Fruit fly (Drosophila melanogaster) whole organism, embryonic: Measurements from ENCODE around the gene OtopLc.
A peak's percentile ranks its signal among the peaks of the same experiment; 100 is the strongest.

Experiments
- Aef1 ChIP-seq: fragments of 200-800 bp; sonication (Bioruptor generic); IDR thresholded peaks from 3 replicates; pipeline ENCODE4 v1.3.6; 2022; ENCODE audit warnings: missing biosample characterization, missing genetic modification characterization
- CG11696 ChIP-seq: fragments of 200-800 bp; sonication (Bioruptor generic); IDR thresholded peaks from 2 replicates; pipeline ENCODE4 v1.3.6; 2022; ENCODE audit warnings: missing biosample characterization, missing genetic modification characterization
- CG12155 ChIP-seq: fragments of 200-800 bp; sonication (Bioruptor generic); optimal IDR thresholded peaks from 3 replicates; lab custom pipeline; 2016; ENCODE audit warnings: missing biosample characterization, missing genetic modification characterization
- CG12769 ChIP-seq: fragments of 200-800 bp; sonication (Bioruptor generic); optimal IDR thresholded peaks from 2 replicates; lab custom pipeline; 2019; ENCODE audit warnings: missing biosample characterization, mild to moderate bottlenecking, missing genetic modification characterization, moderate library complexity
- CG13123 ChIP-seq: fragments of 200-800 bp; sonication (Bioruptor generic); optimal IDR thresholded peaks from 2 replicates; lab custom pipeline; 2016; ENCODE audit warnings: missing biosample characterization, missing genetic modification characterization
- CG14441 ChIP-seq: fragments of 200-800 bp; sonication (Bioruptor generic); IDR thresholded peaks from 2 replicates; pipeline ENCODE4 v1.3.6; 2022; ENCODE audit warnings: missing biosample characterization, missing genetic modification characterization
- CG15514 ChIP-seq: fragments of 200-800 bp; sonication (Bioruptor generic); optimal IDR thresholded peaks from 3 replicates; lab custom pipeline; 2017; ENCODE audit warnings: missing biosample characterization, missing genetic modification characterization, mild to moderate bottlenecking, moderate library complexity, missing genetic modification reagents
- CG15601 ChIP-seq: fragments of 200-800 bp; sonication (Bioruptor generic); optimal IDR thresholded peaks from 3 replicates; lab custom pipeline; 2019; ENCODE audit warnings: missing biosample characterization, mild to moderate bottlenecking, missing genetic modification characterization, moderate library complexity
- CG15696 ChIP-seq: fragments of 200-800 bp; sonication (Bioruptor generic); optimal IDR thresholded peaks from 2 replicates; lab custom pipeline; 2019; ENCODE audit warnings: missing biosample characterization, mild to moderate bottlenecking, missing genetic modification characterization, moderate library complexity
- CG17568 ChIP-seq: fragments of 200-800 bp; sonication (Bioruptor generic); optimal IDR thresholded peaks from 2 replicates; lab custom pipeline; 2018; ENCODE audit warnings: missing biosample characterization, mild to moderate bottlenecking, missing genetic modification characterization, moderate library complexity
- CG17802 ChIP-seq: fragments of 200-800 bp; sonication (Bioruptor generic); optimal IDR thresholded peaks from 2 replicates; lab custom pipeline; 2018; ENCODE audit warnings: missing biosample characterization, mild to moderate bottlenecking, missing genetic modification characterization, moderate library complexity
- CG18262 ChIP-seq: fragments of 200-800 bp; optimal IDR thresholded peaks from 3 replicates; lab custom pipeline; 2019; ENCODE audit warnings: missing biosample characterization, mild to moderate bottlenecking, missing genetic modification characterization, moderate library complexity
- CG3281 ChIP-seq: fragments of 200-800 bp; sonication (Bioruptor generic); optimal IDR thresholded peaks from 3 replicates; lab custom pipeline; 2017; ENCODE audit warnings: missing biosample characterization, mild to moderate bottlenecking, missing genetic modification characterization
- CG4404 ChIP-seq: fragments of 200-800 bp; sonication (Bioruptor generic); IDR thresholded peaks from 2 replicates; pipeline ENCODE4 v1.3.6; 2022; ENCODE audit warnings: missing biosample characterization, missing genetic modification characterization
- CG9797 ChIP-seq: fragments of 200-800 bp; sonication (Bioruptor generic); optimal IDR thresholded peaks from 3 replicates; lab custom pipeline; 2018; ENCODE audit warnings: missing biosample characterization, mild to moderate bottlenecking, missing genetic modification characterization
- Dad ChIP-seq: fragments of 200-800 bp; sonication (Bioruptor generic); optimal IDR thresholded peaks from 3 replicates; lab custom pipeline; 2016; ENCODE audit warnings: missing biosample characterization, missing genetic modification characterization
- Dip3 ChIP-seq: fragments of 200-800 bp; sonication (Bioruptor generic); optimal IDR thresholded peaks from 3 replicates; lab custom pipeline; 2016; ENCODE audit warnings: missing biosample characterization, missing genetic modification characterization
- ERR ChIP-seq: fragments of 200-800 bp; sonication (Bioruptor generic); optimal IDR thresholded peaks from 2 replicates; lab custom pipeline; 2016; ENCODE audit warnings: missing biosample characterization, missing genetic modification characterization
- Fer3 ChIP-seq: fragments of 200-800 bp; sonication (Bioruptor generic); optimal IDR thresholded peaks from 2 replicates; lab custom pipeline; 2018; ENCODE audit warnings: missing biosample characterization, mild to moderate bottlenecking, missing genetic modification characterization, moderate library complexity
- Hey ChIP-seq: fragments of 200-800 bp; sonication (Bioruptor generic); optimal IDR thresholded peaks from 3 replicates; lab custom pipeline; 2018; ENCODE audit warnings: missing biosample characterization, mild to moderate bottlenecking, missing genetic modification characterization
- Lhr ChIP-seq: fragments of 200-800 bp; sonication (Bioruptor generic); optimal IDR thresholded peaks from 3 replicates; lab custom pipeline; 2017; ENCODE audit warnings: mild to moderate bottlenecking, missing biosample characterization, missing genetic modification reagents, missing genetic modification characterization
- Lpt ChIP-seq: fragments of >200 bp; optimal IDR thresholded peaks from 2 replicates; lab custom pipeline; 2018; ENCODE audit warnings: missing biosample characterization, missing genetic modification characterization
- MTF-1 ChIP-seq: fragments of 200-800 bp; sonication (Bioruptor generic); optimal IDR thresholded peaks from 2 replicates; lab custom pipeline; 2018; ENCODE audit warnings: missing biosample characterization, mild to moderate bottlenecking, missing genetic modification characterization, borderline replicate concordance
- Myb ChIP-seq: fragments of 200-800 bp; sonication (Bioruptor generic); optimal IDR thresholded peaks from 2 replicates; lab custom pipeline; 2016; ENCODE audit warnings: missing biosample characterization, missing genetic modification characterization
- Neu2 ChIP-seq: fragments of 200-800 bp; sonication (Bioruptor generic); optimal IDR thresholded peaks from 3 replicates; lab custom pipeline; 2016; ENCODE audit warnings: missing biosample characterization, missing genetic modification characterization, borderline replicate concordance
- Poxn ChIP-seq: fragments of 200-800 bp; sonication (Bioruptor generic); IDR thresholded peaks from 2 replicates; pipeline ENCODE4 v1.3.6; 2022; ENCODE audit warnings: missing biosample characterization, missing genetic modification characterization
- Sry-δ ChIP-seq: fragments of 200-800 bp; sonication (Bioruptor generic); optimal IDR thresholded peaks from 2 replicates; lab custom pipeline; 2016; ENCODE audit warnings: missing biosample characterization, missing genetic modification characterization
- Vsx1 ChIP-seq: fragments of 200-800 bp; sonication (Bioruptor generic); optimal IDR thresholded peaks from 2 replicates; lab custom pipeline; 2017; ENCODE audit warnings: missing biosample characterization, mild to moderate bottlenecking, missing genetic modification characterization, missing genetic modification reagents
- abd-A ChIP-seq: fragments of 200-800 bp; sonication (Bioruptor generic); optimal IDR thresholded peaks from 3 replicates; lab custom pipeline; 2019; ENCODE audit warnings: missing biosample characterization, mild to moderate bottlenecking, missing genetic modification characterization, moderate library complexity
- ac ChIP-seq: fragments of 200-800 bp; sonication (Bioruptor generic); optimal IDR thresholded peaks from 3 replicates; lab custom pipeline; 2017; ENCODE audit warnings: missing biosample characterization, mild to moderate bottlenecking, missing genetic modification characterization
- ap ChIP-seq: fragments of 200-800 bp; sonication (Bioruptor generic); IDR thresholded peaks from 2 replicates; pipeline ENCODE4 v1.3.6; 2022; ENCODE audit warnings: missing biosample characterization, missing genetic modification characterization
- bowl ChIP-seq: fragments of 200-800 bp; sonication (Bioruptor generic); IDR thresholded peaks from 2 replicates; pipeline ENCODE4 v1.3.6; 2022; ENCODE audit warnings: missing biosample characterization, missing genetic modification characterization
- caup ChIP-seq: fragments of 200-800 bp; sonication (Bioruptor generic); optimal IDR thresholded peaks from 3 replicates; lab custom pipeline; 2017; ENCODE audit warnings: missing biosample characterization, mild to moderate bottlenecking, missing genetic modification characterization, moderate library complexity; ENCODE audit not compliant: severe bottlenecking
- crc ChIP-seq: fragments of 200-800 bp; sonication (Bioruptor generic); optimal IDR thresholded peaks from 2 replicates; lab custom pipeline; 2016; ENCODE audit warnings: missing biosample characterization, missing genetic modification characterization
- dimm ChIP-seq: fragments of 200-800 bp; sonication (Bioruptor generic); IDR thresholded peaks from 2 replicates; pipeline ENCODE4 v1.3.6; 2022; ENCODE audit warnings: missing biosample characterization, missing genetic modification characterization
- dysf ChIP-seq: fragments of 200-800 bp; sonication (Bioruptor generic); IDR thresholded peaks from 3 replicates; pipeline ENCODE4 v1.3.6; 2022; ENCODE audit warnings: missing biosample characterization, missing genetic modification characterization
- gcm ChIP-seq: fragments of 200-800 bp; sonication (Bioruptor generic); optimal IDR thresholded peaks from 2 replicates; lab custom pipeline; 2019; ENCODE audit warnings: missing biosample characterization, mild to moderate bottlenecking, missing genetic modification characterization, moderate library complexity
- gcm2 ChIP-seq: fragments of 200-800 bp; sonication (Bioruptor generic); optimal IDR thresholded peaks from 2 replicates; lab custom pipeline; 2016; ENCODE audit warnings: missing biosample characterization, missing genetic modification characterization
- ind ChIP-seq: fragments of 200-800 bp; sonication (Bioruptor generic); optimal IDR thresholded peaks from 3 replicates; lab custom pipeline; 2016; ENCODE audit warnings: missing biosample characterization, missing genetic modification characterization
- lmd ChIP-seq: fragments of 200-800 bp; sonication (Bioruptor generic); IDR thresholded peaks from 2 replicates; pipeline ENCODE4 v1.3.6; 2022; ENCODE audit warnings: missing biosample characterization, missing genetic modification characterization
- oc ChIP-seq: fragments of 200-800 bp; sonication (Bioruptor generic); optimal IDR thresholded peaks from 2 replicates; lab custom pipeline; 2018; ENCODE audit warnings: missing biosample characterization, mild to moderate bottlenecking, missing genetic modification characterization, moderate library complexity
- otp ChIP-seq: fragments of 200-800 bp; sonication (Bioruptor generic); IDR thresholded peaks from 3 replicates; pipeline ENCODE4, ENCODE4 v1.3.6; 2022; ENCODE audit warnings: missing biosample characterization, missing genetic modification characterization
- pan ChIP-seq, 4 experiments: fragments of >200 bp in 3 of 4; fragments of 200-800 bp in 1 of 4; sonication (Bioruptor generic) in 1 of 4; optimal IDR thresholded peaks in 3 of 4; IDR thresholded peaks in 1 of 4; 2 replicates each; pipeline versions ENCODE4 v1.3.6 to Lab custom; 2017 to 2022; ENCODE audit warnings: missing biosample characterization in 2 of 4, missing genetic modification characterization in 2 of 4, mixed read lengths in 1 of 4
- pb ChIP-seq: fragments of 200-800 bp; sonication (Bioruptor generic); optimal IDR thresholded peaks from 3 replicates; lab custom pipeline; 2016; ENCODE audit warnings: missing biosample characterization, missing genetic modification characterization
- pho ChIP-seq: fragments of 200-800 bp; sonication (Bioruptor generic); optimal IDR thresholded peaks from 2 replicates; lab custom pipeline; 2016; ENCODE audit warnings: missing biosample characterization, missing genetic modification characterization
- pzg ChIP-seq: fragments of 200-800 bp; sonication (Bioruptor generic); optimal IDR thresholded peaks from 3 replicates; lab custom pipeline; 2018; ENCODE audit warnings: missing biosample characterization, mild to moderate bottlenecking, missing genetic modification characterization, moderate library complexity
- run ChIP-seq: fragments of 200-800 bp; sonication (Bioruptor generic); optimal IDR thresholded peaks from 3 replicates; lab custom pipeline; 2018; ENCODE audit warnings: missing biosample characterization, mild to moderate bottlenecking, missing genetic modification characterization
- salm ChIP-seq: fragments of 200-800 bp; sonication (Bioruptor generic); optimal IDR thresholded peaks from 2 replicates; lab custom pipeline; 2018; ENCODE audit warnings: missing biosample characterization, mild to moderate bottlenecking, missing genetic modification characterization
- schlank ChIP-seq: fragments of 200-800 bp; sonication (Bioruptor generic); optimal IDR thresholded peaks from 2 replicates; lab custom pipeline; 2018; ENCODE audit warnings: missing biosample characterization, mild to moderate bottlenecking, missing genetic modification characterization
- yki ChIP-seq: fragments of >200 bp; optimal IDR thresholded peaks from 3 replicates; lab custom pipeline; 2018
- zfh2 ChIP-seq: fragments of 200-800 bp; sonication (Bioruptor generic); optimal IDR thresholded peaks from 2 replicates; lab custom pipeline; 2016; ENCODE audit warnings: missing biosample characterization, missing genetic modification characterization

The OtopLc gene

DNA sequence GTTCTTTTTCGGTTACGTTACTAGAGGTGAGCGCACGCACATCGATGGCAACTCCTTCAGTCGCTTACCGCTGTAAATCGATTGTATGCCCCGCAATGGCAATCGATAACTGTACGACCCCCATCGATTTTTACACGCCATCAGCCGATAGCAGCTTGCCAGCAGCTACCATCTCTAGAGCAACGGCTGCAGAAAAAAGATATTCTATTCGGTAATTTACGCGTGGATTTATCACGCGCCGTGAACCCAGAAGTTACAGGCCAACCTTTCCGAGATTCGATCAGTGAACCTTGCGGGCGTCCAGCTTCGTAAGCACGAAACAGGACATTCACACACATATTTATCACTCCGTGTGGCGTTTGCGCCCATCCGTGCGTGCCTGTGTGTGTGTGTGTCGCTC, 3.2 kb upstream of the OtopLc start, which contains the start of the genes Sirt4 and CG4119 (continued):
- no peak for TF ChIP-seq ind
- peak; percentile 17 for TF ChIP-seq oc (tag; lab: Kevin White, UChicago)
- no peak for TF ChIP-seq pb (GFP tag; lab: Kevin White, UChicago)
- TF ChIP-seq ac (GFP tag; lab: Kevin White, UChicago) = no peak
- no peak for TF ChIP-seq Fer3
- no peak for TF ChIP-seq CG14441 (GFP tag; lab: Robert Waterston, UW)
- TF ChIP-seq abd-A = no peak
- no peak for TF ChIP-seq Lhr (GFP tag; lab: Kevin White, UChicago)
- no peak for TF ChIP-seq ap (GFP tag; lab: Robert Waterston, UW)
- TF ChIP-seq CG9797 (GFP tag; lab: Kevin White, UChicago) = peak; percentile 32
- TF ChIP-seq Aef1 (GFP tag; lab: Robert Waterston, UW) = no peak
- peak; percentile 95 for TF ChIP-seq CG15514 (GFP tag; lab: Kevin White, UChicago)
- TF ChIP-seq otp (GFP tag; lab: Robert Waterston, UW) = no peak
- peak; percentile 93 for TF ChIP-seq pzg (GFP tag; lab: Kevin White, UChicago)
- TF ChIP-seq CG13123 (GFP tag; lab: Kevin White, UChicago) = no peak
- TF ChIP-seq CG4404 (GFP tag; lab: Robert Waterston, UW) = no peak
- no peak for TF ChIP-seq pho (GFP tag; lab: Kevin White, UChicago)
- TF ChIP-seq dimm (GFP tag; lab: Robert Waterston, UW) = no peak
- TF ChIP-seq CG17568 (GFP tag; lab: Kevin White, UChicago) = no peak
- TF ChIP-seq gcm = peak; percentile 5
- no peak for TF ChIP-seq yki
- TF ChIP-seq Hey (tag; lab: Kevin White, UChicago) = no peak

DNA sequence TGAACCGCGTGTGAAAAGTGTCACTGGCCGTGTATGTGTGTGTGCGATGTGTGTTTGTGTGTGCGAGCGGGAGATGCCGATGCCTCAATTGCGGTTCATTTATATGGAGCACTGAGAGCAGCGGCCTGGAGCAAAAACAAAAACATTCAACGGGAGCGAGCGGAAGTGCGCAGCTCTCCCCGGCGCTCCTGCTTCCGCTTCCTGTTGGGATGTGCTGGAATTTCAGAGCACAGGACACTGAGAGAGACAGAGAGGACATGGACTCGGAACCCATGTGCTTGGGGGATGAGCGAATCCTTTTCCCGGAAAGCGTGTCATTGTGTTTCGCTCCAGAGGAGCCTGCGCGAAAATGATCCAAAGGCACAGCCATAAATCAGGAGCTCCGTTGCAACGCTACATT, 1.6 kb upstream of the OtopLc start:
- no peak for TF ChIP-seq Sry-δ (GFP tag; lab: Kevin White, UChicago)
- TF ChIP-seq CG15514 (GFP tag; lab: Kevin White, UChicago) = peak; percentile 62
- TF ChIP-seq Lpt (GFP tag; lab: Kevin White, UChicago) = no peak
- TF ChIP-seq gcm2 (GFP tag; lab: Kevin White, UChicago) = no peak
- no peak for TF ChIP-seq dysf
- TF ChIP-seq Poxn (GFP tag; lab: Robert Waterston, UW) = no peak
- no peak for TF ChIP-seq salm (tag; lab: Kevin White, UChicago)
- no peak for TF ChIP-seq CG12155 (GFP tag; lab: Kevin White, UChicago)
- no peak for TF ChIP-seq CG15696 (tag; lab: Kevin White, UChicago)
- TF ChIP-seq Vsx1 = no peak
- no peak for TF ChIP-seq CG11696 (GFP tag; lab: Robert Waterston, UW)
- TF ChIP-seq Dad (GFP tag; lab: Kevin White, UChicago) = no peak
- TF ChIP-seq crc (GFP tag; lab: Kevin White, UChicago) = no peak
- peak; percentile 63 for TF ChIP-seq schlank
- TF ChIP-seq Myb (GFP tag; lab: Kevin White, UChicago) = no peak
- TF ChIP-seq run = no peak
- peak; percentile 68 for TF ChIP-seq caup (GFP tag; lab: Kevin White, UChicago)
- TF ChIP-seq CG17802 (tag; lab: Kevin White, UChicago) = no peak
- TF ChIP-seq ERR = no peak
- TF ChIP-seq bowl (GFP tag; lab: Robert Waterston, UW) = no peak
- no peak for TF ChIP-seq lmd (GFP tag; lab: Robert Waterston, UW)
- TF ChIP-seq MTF-1 = peak; percentile 46
- no peak for TF ChIP-seq Neu2 (GFP tag; lab: Kevin White, UChicago)
- TF ChIP-seq zfh2 (GFP tag; lab: Kevin White, UChicago) = no peak
- no peak for TF ChIP-seq Dip3
- TF ChIP-seq CG12769 (tag; lab: Kevin White, UChicago) = no peak
- TF ChIP-seq CG18262 (tag; lab: Kevin White, UChicago) = no peak
- TF ChIP-seq CG15601 (tag; lab: Kevin White, UChicago) = no peak
- TF ChIP-seq pan (optimal IDR thresholded peaks at IDR 0.05; lab: Kevin White, UChicago) = no peak
- TF ChIP-seq pan (GFP tag; optimal IDR thresholded peaks at IDR 0.05 in 1 of 2, IDR thresholded peaks at IDR 0.05 in 1 of 2) = no peak
- TF ChIP-seq CG3281 = peak; percentile 64
